Fruit fly (Drosophila melanogaster) whole organism, embryonic: ENCODE measurements around the gene CG31559.
A peak's percentile ranks its signal among the peaks of the same experiment; 100 is the strongest.

ENCODE experiments used
- BEAF-32 ChIP-seq: fragments of 200-800 bp; sonication (Bioruptor generic); optimal IDR thresholded peaks from 3 replicates; lab custom pipeline; 2017; ENCODE audit warnings: missing biosample characterization, missing genetic modification characterization, mild to moderate bottlenecking, moderate library complexity, missing genetic modification reagents
- CG10267 ChIP-seq: fragments of 200-800 bp; sonication (Bioruptor generic); optimal IDR thresholded peaks from 2 replicates; lab custom pipeline; 2018; ENCODE audit warnings: missing biosample characterization, mild to moderate bottlenecking, missing genetic modification characterization, moderate library complexity
- CG11085 ChIP-seq: fragments of 200-800 bp; sonication (Bioruptor generic); IDR thresholded peaks from 2 replicates; pipeline ENCODE4 v1.3.6; 2022; ENCODE audit warnings: missing biosample characterization, missing genetic modification characterization
- CG11723 ChIP-seq: fragments of 200-800 bp; sonication (Bioruptor generic); optimal IDR thresholded peaks from 2 replicates; lab custom pipeline; 2017; ENCODE audit warnings: missing biosample characterization, mild to moderate bottlenecking, missing genetic modification characterization
- CG13624 ChIP-seq: fragments of 200-800 bp; sonication (Bioruptor generic); optimal IDR thresholded peaks from 2 replicates; lab custom pipeline; 2016; ENCODE audit warnings: missing biosample characterization, missing genetic modification characterization
- CG16779 ChIP-seq: fragments of 200-800 bp; sonication (Bioruptor generic); IDR thresholded peaks from 2 replicates; pipeline ENCODE4 v1.3.6; 2022; ENCODE audit warnings: missing biosample characterization, missing genetic modification characterization
- CG18599 ChIP-seq: fragments of 200-800 bp; sonication (Bioruptor generic); optimal IDR thresholded peaks from 3 replicates; lab custom pipeline; 2017; ENCODE audit warnings: missing biosample characterization, missing genetic modification characterization, mild to moderate bottlenecking, moderate library complexity, missing genetic modification reagents
- CG2202 ChIP-seq: fragments of 200-800 bp; sonication (Bioruptor generic); optimal IDR thresholded peaks from 2 replicates; lab custom pipeline; 2018; ENCODE audit warnings: missing biosample characterization, mild to moderate bottlenecking, missing genetic modification characterization
- CG32767 ChIP-seq: fragments of 200-800 bp; sonication (Bioruptor generic); IDR thresholded peaks from 2 replicates; pipeline ENCODE4 v1.3.6; 2022; ENCODE audit warnings: missing biosample characterization, missing genetic modification characterization
- CG3407 ChIP-seq: fragments of 200-800 bp; sonication (Bioruptor generic); optimal IDR thresholded peaks from 2 replicates; lab custom pipeline; 2018; ENCODE audit warnings: missing biosample characterization, mild to moderate bottlenecking, missing genetic modification characterization
- CG42726 ChIP-seq: fragments of 200-800 bp; sonication (Bioruptor generic); IDR thresholded peaks from 2 replicates; pipeline ENCODE4 v1.3.6; 2022; ENCODE audit warnings: missing biosample characterization, missing genetic modification characterization; ENCODE audit not compliant: partially characterized antibody
- CG4282 ChIP-seq: fragments of 200-800 bp; sonication (Bioruptor generic); optimal IDR thresholded peaks from 2 replicates; lab custom pipeline; 2016; ENCODE audit warnings: missing biosample characterization, missing genetic modification characterization
- CG4424 ChIP-seq: fragments of 200-800 bp; sonication (Bioruptor generic); optimal IDR thresholded peaks from 3 replicates; lab custom pipeline; 2016; ENCODE audit warnings: missing biosample characterization, missing genetic modification characterization
- CG5953 ChIP-seq: fragments of 200-800 bp; sonication (Bioruptor generic); IDR thresholded peaks from 2 replicates; pipeline ENCODE4 v1.3.6; 2022; ENCODE audit warnings: missing biosample characterization, missing genetic modification characterization
- CG6175 ChIP-seq: fragments of 200-800 bp; sonication (Bioruptor generic); IDR thresholded peaks from 3 replicates; pipeline ENCODE4 v1.3.6; 2022; ENCODE audit warnings: missing biosample characterization, missing genetic modification characterization
- CG6254 ChIP-seq: fragments of 200-800 bp; sonication (Bioruptor generic); optimal IDR thresholded peaks from 3 replicates; lab custom pipeline; 2017; ENCODE audit warnings: mild to moderate bottlenecking, missing biosample characterization, missing genetic modification reagents, missing genetic modification characterization
- CG7357 ChIP-seq: fragments of 200-800 bp; sonication (Bioruptor generic); IDR thresholded peaks from 3 replicates; pipeline ENCODE4 v1.3.6; 2022; ENCODE audit warnings: missing biosample characterization, missing genetic modification characterization
- CG7556 ChIP-seq: fragments of 200-800 bp; sonication (Bioruptor generic); optimal IDR thresholded peaks from 2 replicates; lab custom pipeline; 2017; ENCODE audit warnings: missing biosample characterization, mild to moderate bottlenecking, missing genetic modification characterization
- CG8924 ChIP-seq: fragments of 200-800 bp; optimal IDR thresholded peaks from 3 replicates; lab custom pipeline; 2019; ENCODE audit warnings: missing biosample characterization, mild to moderate bottlenecking, missing genetic modification characterization, moderate library complexity
- CG9609 ChIP-seq: fragments of 200-800 bp; sonication (Bioruptor generic); optimal IDR thresholded peaks from 3 replicates; lab custom pipeline; 2016; ENCODE audit warnings: missing biosample characterization, missing genetic modification characterization
- CG9817 ChIP-seq: fragments of 200-800 bp; sonication (Bioruptor generic); optimal IDR thresholded peaks from 2 replicates; lab custom pipeline; 2018; ENCODE audit warnings: missing biosample characterization, mild to moderate bottlenecking, missing genetic modification characterization, moderate library complexity
- Dbx ChIP-seq: fragments of 200-800 bp; sonication (Bioruptor generic); IDR thresholded peaks from 3 replicates; pipeline ENCODE4 v1.3.6; 2022; ENCODE audit warnings: missing biosample characterization, missing genetic modification characterization
- Elba2 ChIP-seq: fragments of 200-800 bp; sonication (Bioruptor generic); optimal IDR thresholded peaks from 3 replicates; lab custom pipeline; 2016; ENCODE audit warnings: missing biosample characterization, missing genetic modification characterization
- Gug ChIP-seq: fragments of 200-800 bp; sonication (Bioruptor generic); IDR thresholded peaks from 4 replicates; pipeline ENCODE4 v1.3.6; 2022; ENCODE audit warnings: missing biosample characterization, missing genetic modification characterization
- HLHmδ ChIP-seq: fragments of 200-800 bp; sonication (Bioruptor generic); optimal IDR thresholded peaks from 2 replicates; lab custom pipeline; 2018; ENCODE audit warnings: missing biosample characterization, mild to moderate bottlenecking, missing genetic modification characterization, moderate library complexity
- Hmr ChIP-seq: fragments of 200-800 bp; sonication (Bioruptor generic); optimal IDR thresholded peaks from 3 replicates; lab custom pipeline; 2017; ENCODE audit warnings: mild to moderate bottlenecking, missing biosample characterization, missing genetic modification reagents, missing genetic modification characterization
- Hr51 ChIP-seq, 2 experiments: fragments of 200-800 bp; sonication (Bioruptor generic); optimal IDR thresholded peaks; 2 replicates in 1 of 2; 3 replicates in 1 of 2; lab custom pipeline; 2016 to 2018; ENCODE audit warnings: missing biosample characterization in 2 of 2, missing genetic modification characterization in 2 of 2, mild to moderate bottlenecking in 1 of 2, moderate library complexity in 1 of 2
- Hr78 ChIP-seq, 2 experiments: fragments of 200-800 bp in 1 of 2; fragments of >200 bp in 1 of 2; sonication (Bioruptor generic) in 1 of 2; optimal IDR thresholded peaks; 2 replicates each; lab custom pipeline; 2017 to 2019; ENCODE audit warnings: missing biosample characterization in 2 of 2, missing genetic modification characterization in 2 of 2, mild to moderate bottlenecking in 1 of 2, moderate library complexity in 1 of 2
- Med ChIP-seq: fragments of 200-800 bp; sonication (Bioruptor generic); peaks from one replicate; lab custom pipeline; 2016; ENCODE audit warnings: missing biosample characterization, missing genetic modification characterization, mild to moderate bottlenecking, inconsistent platforms, moderate library complexity
- PHDP ChIP-seq: fragments of 200-800 bp; sonication (Bioruptor generic); optimal IDR thresholded peaks from 3 replicates; lab custom pipeline; 2018; ENCODE audit warnings: missing biosample characterization, mild to moderate bottlenecking, missing genetic modification characterization, moderate library complexity
- Stat92E ChIP-seq, 3 experiments: fragments of >200 bp in 2 of 3; fragments of 200-800 bp in 1 of 3; sonication (Bioruptor generic) in 1 of 3; optimal IDR thresholded peaks; 2 replicates each; lab custom pipeline; 2017 to 2019; ENCODE audit warnings: missing biosample characterization in 3 of 3, missing genetic modification characterization in 3 of 3, mild to moderate bottlenecking in 1 of 3, moderate library complexity in 1 of 3
- ap ChIP-seq: fragments of 200-800 bp; sonication (Bioruptor generic); IDR thresholded peaks from 2 replicates; pipeline ENCODE4 v1.3.6; 2022; ENCODE audit warnings: missing biosample characterization, missing genetic modification characterization
- ash1 ChIP-seq: fragments of 200-800 bp; sonication (Bioruptor generic); optimal IDR thresholded peaks from 2 replicates; lab custom pipeline; 2018; ENCODE audit warnings: missing biosample characterization, mild to moderate bottlenecking, missing genetic modification characterization
- cas ChIP-seq: fragments of 200-800 bp; sonication (Bioruptor generic); IDR thresholded peaks from 2 replicates; pipeline ENCODE4 v1.3.6; 2022; ENCODE audit warnings: missing biosample characterization, missing genetic modification characterization
- caup ChIP-seq: fragments of 200-800 bp; sonication (Bioruptor generic); optimal IDR thresholded peaks from 3 replicates; lab custom pipeline; 2017; ENCODE audit warnings: missing biosample characterization, mild to moderate bottlenecking, missing genetic modification characterization, moderate library complexity; ENCODE audit not compliant: severe bottlenecking
- chif ChIP-seq, 2 experiments: fragments of 200-800 bp; sonication (Bioruptor generic); optimal IDR thresholded peaks; 3 replicates each; lab custom pipeline; 2016; ENCODE audit warnings: missing biosample characterization in 2 of 2, missing genetic modification characterization in 2 of 2
- dmrt99B ChIP-seq: fragments of 200-800 bp; sonication (Bioruptor generic); optimal IDR thresholded peaks from 2 replicates; lab custom pipeline; 2018; ENCODE audit warnings: missing biosample characterization, mild to moderate bottlenecking, missing genetic modification characterization, moderate library complexity
- emc ChIP-seq: fragments of 200-800 bp; sonication (Bioruptor generic); optimal IDR thresholded peaks from 2 replicates; lab custom pipeline; 2016; ENCODE audit warnings: missing biosample characterization, missing genetic modification characterization
- fu2 ChIP-seq: fragments of 200-800 bp; sonication (Bioruptor generic); optimal IDR thresholded peaks from 2 replicates; lab custom pipeline; 2016; ENCODE audit warnings: missing biosample characterization, missing genetic modification characterization
- gcm2 ChIP-seq: fragments of 200-800 bp; sonication (Bioruptor generic); optimal IDR thresholded peaks from 2 replicates; lab custom pipeline; 2016; ENCODE audit warnings: missing biosample characterization, missing genetic modification characterization
- gsb-n ChIP-seq: fragments of 200-800 bp; sonication (Bioruptor generic); optimal IDR thresholded peaks from 3 replicates; lab custom pipeline; 2018; ENCODE audit warnings: missing biosample characterization, mild to moderate bottlenecking, missing genetic modification characterization
- hkb ChIP-seq, 2 experiments: fragments of 200-800 bp in 1 of 2; fragments of >200 bp in 1 of 2; sonication (Bioruptor generic) in 1 of 2; IDR thresholded peaks in 1 of 2; optimal IDR thresholded peaks in 1 of 2; 2 replicates each; pipeline versions ENCODE4 v1.3.6 to Lab custom; 2017 to 2022; ENCODE audit warnings: missing biosample characterization in 1 of 2, missing genetic modification characterization in 1 of 2
- peb ChIP-seq: fragments of 200-800 bp; sonication (Bioruptor generic); IDR thresholded peaks from 2 replicates; pipeline ENCODE4 v1.3.6; 2022; ENCODE audit warnings: missing biosample characterization, missing genetic modification characterization
- pum ChIP-seq: fragments of 200-800 bp; sonication (Bioruptor generic); optimal IDR thresholded peaks from 2 replicates; lab custom pipeline; 2016; ENCODE audit warnings: missing biosample characterization, missing genetic modification characterization
- ranshi ChIP-seq: fragments of 200-800 bp; sonication (Bioruptor generic); IDR thresholded peaks from 2 replicates; pipeline ENCODE4 v1.3.6; 2022; ENCODE audit warnings: missing biosample characterization, missing genetic modification characterization
- ro ChIP-seq: fragments of 200-800 bp; sonication (Bioruptor generic); IDR thresholded peaks from 2 replicates; pipeline ENCODE4 v1.3.6; 2022; ENCODE audit warnings: missing biosample characterization, missing genetic modification characterization
- sens ChIP-seq: fragments of 200-800 bp; sonication (Bioruptor generic); peaks from one replicate; lab custom pipeline; 2016; ENCODE audit warnings: missing biosample characterization, missing genetic modification characterization
- ttk ChIP-seq: fragments of 200-800 bp; sonication (Bioruptor generic); IDR thresholded peaks from 2 replicates; pipeline ENCODE4 v2.1.2; 2022; ENCODE audit warnings: missing biosample characterization, missing genetic modification characterization
- tup ChIP-seq: fragments of 200-800 bp; sonication (Bioruptor generic); optimal IDR thresholded peaks from 2 replicates; lab custom pipeline; 2016; ENCODE audit warnings: missing biosample characterization, mild to moderate bottlenecking, missing genetic modification characterization, moderate library complexity

CG31559 gene

dm6 chr3R:6198488-6198892, 41.5 kb upstream of the CG31559 start, which contains the start of gene Osi24 (continued):
- peak; percentile 8 for TF ChIP-seq CG4424
- TF ChIP-seq CG18599 = peak; percentile 38
- peak; percentile 94 for TF ChIP-seq sens
- no peak for TF ChIP-seq gcm2 (GFP tag; lab: Kevin White, UChicago)
- TF ChIP-seq CG16779 (GFP tag; lab: Robert Waterston, UW) = no peak
- peak; percentile 9 for TF ChIP-seq CG9817 (tag; lab: Kevin White, UChicago)
- TF ChIP-seq fu2 (GFP tag; lab: Kevin White, UChicago) = no peak
- peak; percentile 72 for TF ChIP-seq ap (GFP tag; lab: Robert Waterston, UW)
- TF ChIP-seq CG6254 (GFP tag; lab: Kevin White, UChicago) = peak; percentile 43
- TF ChIP-seq CG13624 = peak; percentile 29
- no peak for TF ChIP-seq BEAF-32 (GFP tag; lab: Kevin White, UChicago)
- TF ChIP-seq CG32767 (GFP tag; lab: Robert Waterston, UW) = peak; percentile 59; the same call in 1 of the 2 replicates
- TF ChIP-seq HLHmδ (GFP tag; lab: Kevin White, UChicago) = no peak
- no peak for TF ChIP-seq tup (GFP tag; lab: Kevin White, UChicago)
- no peak for TF ChIP-seq CG2202
- no peak for TF ChIP-seq cas (GFP tag; lab: Robert Waterston, UW)
- TF ChIP-seq ro (GFP tag; lab: Robert Waterston, UW) = 0 out of 2 replicates have a peak, but pooled peaks have one; percentile 14
- TF ChIP-seq Med = peak; percentile 90
- no peak for TF ChIP-seq Dbx
- TF ChIP-seq dmrt99B (tag; lab: Kevin White, UChicago) = peak; percentile 74
- TF ChIP-seq chif (GFP tag; optimal IDR thresholded peaks at IDR 0.05; lab: Kevin White, UChicago) = peak; percentile 42 to 44
- TF ChIP-seq Hr51 (GFP tag; optimal IDR thresholded peaks at IDR 0.05; lab: Kevin White, UChicago) = peak in 1 of 2 experiments; percentile 73
- TF ChIP-seq PHDP (tag; lab: Kevin White, UChicago) = peak; percentile 38
- TF ChIP-seq Stat92E (GFP tag; optimal IDR thresholded peaks at IDR 0.05; lab: Kevin White, UChicago) = no peak
- no peak for TF ChIP-seq ash1 (GFP tag; lab: Kevin White, UChicago)
- no peak for TF ChIP-seq Elba2 (GFP tag; lab: Kevin White, UChicago)
- no peak for TF ChIP-seq CG11085 (GFP tag; lab: Robert Waterston, UW)
- peak; percentile 39 for TF ChIP-seq CG10267 (tag; lab: Kevin White, UChicago)
- TF ChIP-seq pum = peak; percentile 46
- TF ChIP-seq peb (GFP tag; lab: Robert Waterston, UW) = peak; percentile 57
- TF ChIP-seq CG42726 = no peak
- peak; percentile 33 for TF ChIP-seq Hmr (GFP tag; lab: Kevin White, UChicago)
- peak; percentile 27 for TF ChIP-seq CG11723 (GFP tag; lab: Kevin White, UChicago)
- TF ChIP-seq CG7556 = peak; percentile 46
- TF ChIP-seq CG6175 (GFP tag; lab: Robert Waterston, UW) = no peak
- no peak; the same call in 3 of the 4 replicates for TF ChIP-seq Gug (GFP tag; lab: Robert Waterston, UW)
- peak; percentile 60; the same call in 1 of the 2 replicates for TF ChIP-seq CG5953 (GFP tag; lab: Robert Waterston, UW)
- no peak for TF ChIP-seq caup (GFP tag; lab: Kevin White, UChicago)
- peak; percentile 33 for TF ChIP-seq CG3407 (GFP tag; lab: Kevin White, UChicago)
- peak in 1 of 2 experiments; percentile 41 for TF ChIP-seq Hr78 (GFP tag; optimal IDR thresholded peaks at IDR 0.05; lab: Kevin White, UChicago)
- TF ChIP-seq hkb (optimal IDR thresholded peaks at IDR 0.05; lab: Kevin White, UChicago) = no peak
- TF ChIP-seq hkb (GFP tag; IDR thresholded peaks at IDR 0.05; lab: Robert Waterston, UW) = peak; percentile 68
- TF ChIP-seq CG4282 (GFP tag; lab: Kevin White, UChicago) = no peak
- TF ChIP-seq CG7357 (GFP tag; lab: Robert Waterston, UW) = peak; percentile 48; the same call in 1 of the 3 replicates
- peak; percentile 77 for TF ChIP-seq ttk (GFP tag; lab: Robert Waterston, UW)
- peak; percentile 30 for TF ChIP-seq CG9609 (GFP tag; lab: Kevin White, UChicago)
- TF ChIP-seq gsb-n (tag; lab: Kevin White, UChicago) = peak; percentile 54
- TF ChIP-seq CG8924 = no peak
- TF ChIP-seq emc = no peak
- peak; percentile 51 for TF ChIP-seq ranshi
